Worm (Caenorhabditis elegans) whole organism, late embryonic: ENCODE measurements around the gene sar-1.

Experiments
- T23F11.4 ChIP-seq: fragments of 200-800 bp; sonication (Bioruptor generic); optimal IDR thresholded peaks from 2 replicates; lab custom pipeline; 2018; ENCODE audit warnings: mild to moderate bottlenecking, missing genetic modification characterization, missing compliant biosample characterization
- ceh-6 ChIP-seq: fragments of 200-800 bp; sonication (Bioruptor generic); optimal IDR thresholded peaks from 2 replicates; lab custom pipeline; 2018; ENCODE audit warnings: mild to moderate bottlenecking, missing genetic modification characterization, missing compliant biosample characterization
- elt-2 ChIP-seq: sonication (generic microtip); optimal IDR thresholded peaks from 2 replicates; lab custom pipeline; 2016; ENCODE audit warnings: missing genetic modification reagents, missing genetic modification characterization, missing compliant biosample characterization
- nhr-11 ChIP-seq: fragments of 150-350 bp; optimal IDR thresholded peaks from 2 replicates; lab custom pipeline; 2014; ENCODE audit warnings: missing biosample characterization, missing genetic modification characterization

DNA sequence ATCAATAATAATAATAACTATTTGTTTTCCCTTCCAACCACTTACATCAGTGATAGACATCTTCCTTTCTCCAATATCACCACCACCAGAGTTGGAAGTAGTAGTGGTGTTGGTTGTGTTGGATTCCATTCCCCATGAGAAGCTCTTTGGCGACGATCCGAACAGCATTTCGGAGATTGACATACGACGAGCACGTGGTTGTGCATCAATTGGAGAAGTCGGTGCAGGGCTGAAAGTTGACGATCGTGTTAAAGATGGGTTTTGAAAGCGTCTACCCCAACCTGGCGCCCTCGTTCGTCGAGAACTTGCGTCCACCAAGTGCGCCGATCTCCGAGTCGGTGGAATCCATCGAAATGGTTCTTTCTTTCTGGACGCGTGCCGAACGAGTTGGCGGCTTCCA lies 44.1 kb downstream of the sar-1 start:
- no peak for TF ChIP-seq elt-2
- no peak for TF ChIP-seq nhr-11 (tag; lab: Kevin White, UChicago)
- TF ChIP-seq ceh-6 (GFP tag; lab: Kevin White, UChicago): no peak
- TF ChIP-seq T23F11.4: no peak
